Fruit fly (Drosophila melanogaster): ENCODE data around the gene CG17122.

The CG17122 gene

DNA sequence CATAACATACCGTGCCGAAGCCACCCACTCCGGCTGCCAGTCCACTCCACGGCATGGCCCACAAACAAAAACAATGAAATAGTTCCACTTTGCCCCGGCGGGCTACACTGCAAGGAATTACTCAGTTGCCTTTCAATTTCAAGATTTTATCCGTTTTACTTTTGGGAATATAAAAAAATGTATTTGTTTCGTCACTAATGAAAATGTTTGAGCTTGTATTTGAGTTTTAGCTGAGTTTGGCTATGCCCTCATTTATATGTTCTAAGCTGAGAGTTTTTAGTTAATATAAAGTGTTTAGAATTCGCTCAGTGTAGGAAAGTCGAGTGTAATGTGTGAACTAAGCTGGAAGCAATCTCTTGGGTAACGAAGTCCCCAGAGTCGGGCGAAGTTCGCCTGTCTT is 1.5 kb upstream of the CG17122 start (continued):
- TF ChIP-seq jumu (GFP tag; optimal IDR thresholded peaks at IDR 0.05) (peak; percentile 58), CG10543 (GFP tag; optimal IDR thresholded peaks at IDR 0.05) (peak; percentile 23), row (GFP tag; IDR thresholded peaks at IDR 0.05) (peak; percentile 65), Drgx (GFP tag; IDR thresholded peaks at IDR 0.05) (no peak), CG31441 (GFP tag; IDR thresholded peaks at IDR 0.05) (peak; percentile 43; the same call in 1 of the 2 replicates), Ssrp (tag; optimal IDR thresholded peaks at IDR 0.05) (peak; percentile 26), CG11504 (tag; optimal IDR thresholded peaks at IDR 0.05) (peak; percentile 72), sisA (GFP tag; IDR thresholded peaks at IDR 0.05) (peak; percentile 41; the same call in 1 of the 2 replicates), CG32772 (GFP tag; IDR thresholded peaks at IDR 0.05) (peak; percentile 42; the same call in 1 of the 2 replicates), nau (GFP tag; optimal IDR thresholded peaks at IDR 0.05) (peak; percentile 29), Pdp1 (GFP tag; optimal IDR thresholded peaks at IDR 0.05) (peak in 1 of 2 experiments; percentile 49), CG2202 (tag; optimal IDR thresholded peaks at IDR 0.05) (no peak), CG12219 (GFP tag; optimal IDR thresholded peaks at IDR 0.05) (peak; percentile 22), CG10321 (GFP tag; IDR thresholded peaks at IDR 0.05) (no peak), mam (GFP tag; optimal IDR thresholded peaks at IDR 0.05) (peak; percentile 40), CG10267 (tag; optimal IDR thresholded peaks at IDR 0.05) (peak; percentile 19), D19B (GFP tag; optimal IDR thresholded peaks at IDR 0.05) (no peak), lmd (GFP tag; IDR thresholded peaks at IDR 0.05) (peak; percentile 41; the same call in 1 of the 2 replicates), CG9817 (tag; optimal IDR thresholded peaks at IDR 0.05) (peak; percentile 39), CG17612 (GFP tag; IDR thresholded peaks at IDR 0.05) (no peak), zfh2 (GFP tag; optimal IDR thresholded peaks at IDR 0.05) (peak; percentile 27), CG13775 (GFP tag; optimal IDR thresholded peaks at IDR 0.05) (peak; percentile 13), HmgD (GFP tag; optimal IDR thresholded peaks at IDR 0.05) (no peak), Ada2b (GFP tag; IDR thresholded peaks at IDR 0.05) (peak; percentile 45), gem (tag; optimal IDR thresholded peaks at IDR 0.05) (peak; percentile 74), CG34422 (GFP tag; IDR thresholded peaks at IDR 0.05) (peak; percentile 53; the same call in 1 of the 3 replicates), hth (optimal IDR thresholded peaks at IDR 0.05) (no peak), Jarid2 (GFP tag; optimal IDR thresholded peaks at IDR 0.05) (peak; percentile 12), Ets65A (GFP tag) (peak; percentile 66), Dp (GFP tag; optimal IDR thresholded peaks at IDR 0.05) (no peak), CG14710 (tag; optimal IDR thresholded peaks at IDR 0.05) (peak; percentile 9), CG15514 (GFP tag; optimal IDR thresholded peaks at IDR 0.05) (peak; percentile 40), nerfin-1 (tag; optimal IDR thresholded peaks at IDR 0.05) (peak; percentile 7), ssp (GFP tag; IDR thresholded peaks at IDR 0.05) (no peak; the same call in 1 of the 2 replicates), CG6254 (GFP tag; optimal IDR thresholded peaks at IDR 0.05) (peak; percentile 11), CkIIα-i1 (GFP tag; IDR thresholded peaks at IDR 0.05) (no peak), CG2120 (GFP tag; optimal IDR thresholded peaks at IDR 0.05) (peak; percentile 60), HLH54F (GFP tag; optimal IDR thresholded peaks at IDR 0.05) (peak; percentile 20), CG1024 (GFP tag; IDR thresholded peaks at IDR 0.05) (peak; percentile 18; the same call in 1 of the 2 replicates), bcd (GFP tag; optimal IDR thresholded peaks at IDR 0.05) (peak; percentile 37), lab (GFP tag; optimal IDR thresholded peaks at IDR 0.05) (peak; percentile 71), CG12769 (tag; optimal IDR thresholded peaks at IDR 0.05) (peak; percentile 36), Trl (optimal IDR thresholded peaks at IDR 0.05) (no peak), Trl (GFP tag; optimal IDR thresholded peaks at IDR 0.05) (peak; percentile 16), run (tag; optimal IDR thresholded peaks at IDR 0.05) (no peak), nmo (GFP tag; optimal IDR thresholded peaks at IDR 0.05) (peak; percentile 12), CG10209 (GFP tag; optimal IDR thresholded peaks at IDR 0.05) (peak; percentile 14), az2 (GFP tag; optimal IDR thresholded peaks at IDR 0.05) (peak; percentile 0), Max (GFP tag; optimal IDR thresholded peaks at IDR 0.05) (peak; percentile 2), CG12071 (GFP tag; optimal IDR thresholded peaks at IDR 0.05) (peak; percentile 36), ci (GFP tag; IDR thresholded peaks at IDR 0.05) (peak; percentile 44; the same call in 1 of the 3 replicates)

All from whole organism, embryonic.